Fruit fly (Drosophila melanogaster) whole organism, prepupa: Measurements from ENCODE around the gene tow.
A peak's percentile ranks its signal among the peaks of the same experiment; 100 is the strongest.

Source experiments
- CG10631 ChIP-seq: fragments of 200-800 bp; sonication (Bioruptor generic); optimal IDR thresholded peaks from 2 replicates; lab custom pipeline; 2016; ENCODE audit warnings: missing biosample characterization, missing genetic modification characterization
- CG10669 ChIP-seq: fragments of 200-800 bp; sonication (Bioruptor generic); optimal IDR thresholded peaks from 3 replicates; lab custom pipeline; 2018; ENCODE audit warnings: missing biosample characterization, mild to moderate bottlenecking, missing genetic modification characterization, moderate library complexity
- CG11762 ChIP-seq: fragments of 200-800 bp; sonication (Bioruptor generic); optimal IDR thresholded peaks from 3 replicates; lab custom pipeline; 2016; ENCODE audit warnings: missing biosample characterization, missing genetic modification characterization; ENCODE audit not compliant: insufficient read depth
- CG15336 ChIP-seq: fragments of 200-800 bp; sonication (Bioruptor generic); IDR thresholded peaks from 2 replicates; pipeline ENCODE4 v1.3.6; 2022; ENCODE audit warnings: missing biosample characterization, missing genetic modification characterization
- CG1621 ChIP-seq: fragments of 200-800 bp; sonication (Bioruptor generic); optimal IDR thresholded peaks from 3 replicates; lab custom pipeline; 2018; ENCODE audit warnings: missing biosample characterization, mild to moderate bottlenecking, missing genetic modification characterization
- CG3032 ChIP-seq: fragments of 200-800 bp; optimal IDR thresholded peaks from 2 replicates; lab custom pipeline; 2019; ENCODE audit warnings: missing biosample characterization, mild to moderate bottlenecking, missing genetic modification characterization, moderate library complexity
- CG31627 ChIP-seq: fragments of 200-800 bp; sonication (Bioruptor generic); optimal IDR thresholded peaks from 3 replicates; lab custom pipeline; 2016; ENCODE audit warnings: missing biosample characterization, missing genetic modification characterization
- CG32006 ChIP-seq: fragments of 200-800 bp; sonication (Bioruptor generic); optimal IDR thresholded peaks from 3 replicates; lab custom pipeline; 2017; ENCODE audit warnings: missing biosample characterization, mild to moderate bottlenecking, missing genetic modification characterization
- CG3919 ChIP-seq: fragments of 200-800 bp; sonication (Bioruptor generic); optimal IDR thresholded peaks from 3 replicates; lab custom pipeline; 2016; ENCODE audit warnings: missing biosample characterization, missing genetic modification characterization
- CG4318 ChIP-seq: fragments of 200-800 bp; sonication (Bioruptor generic); optimal IDR thresholded peaks from 3 replicates; lab custom pipeline; 2017; ENCODE audit warnings: missing biosample characterization, mild to moderate bottlenecking, missing genetic modification characterization
- CG6163 ChIP-seq: fragments of 200-800 bp; sonication (Bioruptor generic); IDR thresholded peaks from 3 replicates; pipeline ENCODE4 v1.3.6; 2022; ENCODE audit warnings: missing biosample characterization, missing genetic modification characterization
- CG6276 ChIP-seq: fragments of 200-800 bp; sonication (Bioruptor generic); optimal IDR thresholded peaks from 2 replicates; lab custom pipeline; 2017; ENCODE audit warnings: missing biosample characterization, mild to moderate bottlenecking, missing genetic modification characterization
- CG6792 ChIP-seq: fragments of 200-800 bp; sonication (Bioruptor generic); optimal IDR thresholded peaks from 3 replicates; lab custom pipeline; 2016; ENCODE audit warnings: missing biosample characterization, missing genetic modification characterization
- CG6808 ChIP-seq: fragments of 200-800 bp; sonication (Bioruptor generic); optimal IDR thresholded peaks from 3 replicates; lab custom pipeline; 2017; ENCODE audit warnings: missing biosample characterization, missing genetic modification characterization, mild to moderate bottlenecking, moderate library complexity, missing genetic modification reagents
- CG6854 ChIP-seq: fragments of 200-800 bp; sonication (Bioruptor generic); optimal IDR thresholded peaks from 2 replicates; lab custom pipeline; 2017; ENCODE audit warnings: missing biosample characterization, mild to moderate bottlenecking, missing genetic modification characterization
- CG7368 ChIP-seq: fragments of 200-800 bp; sonication (Bioruptor generic); optimal IDR thresholded peaks from 3 replicates; lab custom pipeline; 2016; ENCODE audit warnings: missing biosample characterization, missing genetic modification characterization
- CG8119 ChIP-seq: fragments of 200-800 bp; sonication (Bioruptor generic); IDR thresholded peaks from 3 replicates; pipeline ENCODE4 v1.3.6; 2022; ENCODE audit warnings: missing biosample characterization, missing genetic modification characterization
- CG8319 ChIP-seq: fragments of 200-800 bp; sonication (Bioruptor generic); optimal IDR thresholded peaks from 3 replicates; lab custom pipeline; 2016; ENCODE audit warnings: missing biosample characterization, missing genetic modification characterization
- CG8632 ChIP-seq: fragments of 200-800 bp; sonication (Bioruptor generic); optimal IDR thresholded peaks from 3 replicates; lab custom pipeline; 2016; ENCODE audit warnings: missing biosample characterization, missing genetic modification characterization
- Eip75B ChIP-seq: fragments of 200-800 bp; sonication (Bioruptor generic); optimal IDR thresholded peaks from 3 replicates; lab custom pipeline; 2016; ENCODE audit warnings: missing biosample characterization, missing genetic modification characterization
- Ets21C ChIP-seq: fragments of 200-800 bp; sonication (Bioruptor generic); optimal IDR thresholded peaks from 3 replicates; lab custom pipeline; 2016; ENCODE audit warnings: missing biosample characterization, missing genetic modification characterization
- Gug ChIP-seq: fragments of 200-800 bp; sonication (Bioruptor generic); IDR thresholded peaks from 2 replicates; pipeline ENCODE4 v1.3.6; 2022; ENCODE audit warnings: missing biosample characterization, missing genetic modification characterization
- Hr4 ChIP-seq: fragments of 200-800 bp; sonication (Bioruptor generic); optimal IDR thresholded peaks from 3 replicates; lab custom pipeline; 2016; ENCODE audit warnings: missing biosample characterization, missing genetic modification characterization
- Lpt ChIP-seq: fragments of 200-800 bp; sonication (Bioruptor generic); optimal IDR thresholded peaks from 3 replicates; lab custom pipeline; 2016; ENCODE audit warnings: missing biosample characterization, missing genetic modification characterization
- Met ChIP-seq: fragments of 200-800 bp; sonication (Bioruptor generic); optimal IDR thresholded peaks from 3 replicates; lab custom pipeline; 2016; ENCODE audit warnings: missing biosample characterization, missing genetic modification characterization
- OdsH ChIP-seq: fragments of 200-800 bp; sonication (Bioruptor generic); optimal IDR thresholded peaks from 3 replicates; lab custom pipeline; 2016; ENCODE audit warnings: missing biosample characterization, missing genetic modification characterization
- Smox ChIP-seq: fragments of 200-800 bp; sonication (Bioruptor generic); optimal IDR thresholded peaks from 3 replicates; lab custom pipeline; 2016; ENCODE audit warnings: missing biosample characterization, missing genetic modification characterization
- Sox14 ChIP-seq: fragments of 200-800 bp; sonication (Bioruptor generic); optimal IDR thresholded peaks from 3 replicates; lab custom pipeline; 2016; ENCODE audit warnings: missing biosample characterization, missing genetic modification characterization
- Sox15 ChIP-seq: fragments of 200-800 bp; sonication (Bioruptor generic); optimal IDR thresholded peaks from 3 replicates; lab custom pipeline; 2016; ENCODE audit warnings: missing biosample characterization, missing genetic modification characterization
- achi ChIP-seq: fragments of 200-800 bp; sonication (Bioruptor generic); optimal IDR thresholded peaks from 3 replicates; lab custom pipeline; 2016; ENCODE audit warnings: missing biosample characterization, missing genetic modification characterization
- acj6 ChIP-seq: fragments of 200-800 bp; sonication (Bioruptor generic); optimal IDR thresholded peaks from 3 replicates; lab custom pipeline; 2016; ENCODE audit warnings: missing biosample characterization, missing genetic modification characterization
- dsx ChIP-seq: fragments of 200-800 bp; optimal IDR thresholded peaks from 3 replicates; lab custom pipeline; 2019; ENCODE audit warnings: missing biosample characterization, mild to moderate bottlenecking, missing genetic modification characterization, moderate library complexity; ENCODE audit not compliant: poor library complexity, severe bottlenecking
- eg ChIP-seq: fragments of 200-800 bp; sonication (Bioruptor generic); IDR thresholded peaks from 3 replicates; pipeline ENCODE4 v1.3.6; 2022; ENCODE audit warnings: missing biosample characterization, missing genetic modification characterization
- fd59A ChIP-seq: fragments of 200-800 bp; sonication (Bioruptor generic); optimal IDR thresholded peaks from 2 replicates; lab custom pipeline; 2017; ENCODE audit warnings: missing biosample characterization, mild to moderate bottlenecking, missing genetic modification characterization, missing genetic modification reagents
- fd85E ChIP-seq: fragments of 200-800 bp; sonication (Bioruptor generic); optimal IDR thresholded peaks from 3 replicates; lab custom pipeline; 2016; ENCODE audit warnings: missing biosample characterization, missing genetic modification characterization
- fkh ChIP-seq: fragments of 200-800 bp; sonication (Bioruptor generic); optimal IDR thresholded peaks from 3 replicates; lab custom pipeline; 2017; ENCODE audit warnings: missing biosample characterization, mild to moderate bottlenecking, missing genetic modification characterization, moderate library complexity
- lz ChIP-seq: fragments of 200-800 bp; sonication (Bioruptor generic); optimal IDR thresholded peaks from 3 replicates; lab custom pipeline; 2016; ENCODE audit warnings: missing biosample characterization, missing genetic modification characterization
- salr ChIP-seq, 2 experiments: fragments of 200-800 bp; sonication (Bioruptor generic); optimal IDR thresholded peaks; 3 replicates each; lab custom pipeline; 2016 to 2018; ENCODE audit warnings: missing biosample characterization in 2 of 2, missing genetic modification characterization in 2 of 2, mild to moderate bottlenecking in 1 of 2
- spab ChIP-seq: fragments of 200-800 bp; sonication (Bioruptor generic); optimal IDR thresholded peaks from 2 replicates; lab custom pipeline; 2017; ENCODE audit warnings: missing biosample characterization, mild to moderate bottlenecking, missing genetic modification characterization, missing genetic modification reagents
- ss ChIP-seq, 2 experiments: fragments of 200-800 bp; sonication (Bioruptor generic); optimal IDR thresholded peaks; 2 replicates in 1 of 2; 3 replicates in 1 of 2; lab custom pipeline; 2017 to 2018; ENCODE audit warnings: mild to moderate bottlenecking in 2 of 2, missing biosample characterization in 2 of 2, missing genetic modification characterization in 2 of 2, moderate library complexity in 1 of 2
- svp ChIP-seq: fragments of 200-800 bp; sonication (Bioruptor generic); peaks from one replicate; lab custom pipeline; 2016; ENCODE audit warnings: missing biosample characterization, missing genetic modification characterization
- topi ChIP-seq: fragments of 200-800 bp; sonication (Bioruptor generic); optimal IDR thresholded peaks from 3 replicates; lab custom pipeline; 2016; ENCODE audit warnings: missing biosample characterization, missing genetic modification characterization
- vri ChIP-seq: fragments of 200-800 bp; sonication (Bioruptor generic); optimal IDR thresholded peaks from 3 replicates; lab custom pipeline; 2016; ENCODE audit warnings: missing biosample characterization, mild to moderate bottlenecking, missing genetic modification characterization

The tow gene

DNA sequence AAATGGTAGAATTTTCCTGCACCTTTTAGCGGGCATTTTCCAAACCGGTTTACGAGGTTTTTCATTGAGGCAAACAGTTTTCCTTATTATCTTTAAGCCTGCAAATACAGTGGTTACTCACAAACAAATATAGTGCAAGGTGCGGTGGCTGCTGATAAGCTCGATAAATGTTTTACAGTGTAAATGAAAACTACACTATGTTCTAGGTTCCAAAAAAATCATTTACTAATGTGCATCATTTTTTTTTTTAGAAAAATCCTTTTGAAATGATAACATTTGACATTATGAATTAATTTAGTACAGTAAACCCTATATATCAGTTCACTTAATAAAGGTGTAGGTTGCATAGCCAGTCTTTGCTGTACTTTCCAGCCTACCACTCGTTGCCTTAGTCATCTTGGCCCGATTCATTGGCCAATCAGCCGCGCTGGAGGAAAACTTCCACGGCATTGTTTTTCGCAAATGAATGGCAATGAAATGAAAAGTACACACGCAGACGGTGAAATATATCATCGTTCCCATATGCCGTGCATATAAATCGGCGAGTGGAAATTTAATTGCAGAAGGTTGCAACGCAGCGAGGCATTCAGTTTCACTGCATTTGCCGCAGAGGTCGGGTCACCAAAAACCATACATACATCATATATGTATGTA lies 35.5 kb downstream of the tow start (continued):
- TF ChIP-seq OdsH (peak; percentile 50), CG32006 (GFP tag; lab: Kevin White, UChicago) (peak; percentile 74), topi (GFP tag; lab: Kevin White, UChicago) (no peak), salr (GFP tag; optimal IDR thresholded peaks at IDR 0.05; lab: Kevin White, UChicago) (peak in 1 of 2 experiments; percentile 22), CG8319 (GFP tag; lab: Kevin White, UChicago) (no peak), lz (GFP tag; lab: Kevin White, UChicago) (peak; percentile 28), Sox14 (GFP tag; lab: Kevin White, UChicago) (peak; percentile 5), Met (GFP tag; lab: Kevin White, UChicago) (peak; percentile 37), acj6 (peak; percentile 36), achi (GFP tag; lab: Kevin White, UChicago) (peak; percentile 19), Eip75B (GFP tag; lab: Kevin White, UChicago) (no peak), CG3032 (tag; lab: Kevin White, UChicago) (no peak), CG8632 (GFP tag; lab: Kevin White, UChicago) (peak; percentile 42), CG6163 (GFP tag; lab: Robert Waterston, UW) (0 out of 3 replicates have a peak, but pooled peaks have one; percentile 37), CG6792 (GFP tag; lab: Kevin White, UChicago) (peak; percentile 7), eg (GFP tag; lab: Robert Waterston, UW) (peak; percentile 73), Smox (peak; percentile 37), fd59A (no peak)

DNA sequence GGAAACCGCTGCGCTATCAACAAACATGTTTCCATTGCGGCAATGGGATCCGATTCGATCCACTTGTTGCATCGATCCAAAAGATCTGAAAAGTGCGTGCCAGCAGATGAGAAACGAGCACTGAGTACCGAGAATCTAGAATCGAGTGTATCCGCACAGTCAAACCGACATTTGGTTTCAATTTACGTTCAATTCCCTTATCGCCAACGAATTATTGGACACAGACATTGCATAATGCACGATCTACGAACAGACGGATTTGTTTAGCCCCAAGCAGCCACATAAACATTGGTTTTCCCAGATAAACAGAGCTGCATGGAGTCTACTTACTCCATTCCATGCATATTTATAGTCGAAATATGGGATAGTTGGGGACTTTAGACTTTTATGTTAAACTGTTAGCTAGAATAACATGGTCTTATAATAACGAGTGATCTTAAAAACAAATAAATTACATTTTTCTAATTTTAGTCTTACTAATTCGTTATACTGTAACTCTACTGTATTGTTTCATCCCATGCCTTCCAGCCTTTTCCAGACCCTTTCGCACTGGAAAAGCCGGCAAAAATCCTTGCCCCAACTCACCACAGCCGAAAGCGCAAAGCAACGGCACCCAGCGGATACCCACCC lies 36.2 kb downstream of the tow start:
- TF ChIP-seq CG15336 (no peak), vri (GFP tag; lab: Kevin White, UChicago) (peak; percentile 29), CG10669 (no peak), CG3032 (tag; lab: Kevin White, UChicago) (no peak), eg (GFP tag; lab: Robert Waterston, UW) (0 out of 3 replicates have a peak, but pooled peaks have one; percentile 24)

DNA sequence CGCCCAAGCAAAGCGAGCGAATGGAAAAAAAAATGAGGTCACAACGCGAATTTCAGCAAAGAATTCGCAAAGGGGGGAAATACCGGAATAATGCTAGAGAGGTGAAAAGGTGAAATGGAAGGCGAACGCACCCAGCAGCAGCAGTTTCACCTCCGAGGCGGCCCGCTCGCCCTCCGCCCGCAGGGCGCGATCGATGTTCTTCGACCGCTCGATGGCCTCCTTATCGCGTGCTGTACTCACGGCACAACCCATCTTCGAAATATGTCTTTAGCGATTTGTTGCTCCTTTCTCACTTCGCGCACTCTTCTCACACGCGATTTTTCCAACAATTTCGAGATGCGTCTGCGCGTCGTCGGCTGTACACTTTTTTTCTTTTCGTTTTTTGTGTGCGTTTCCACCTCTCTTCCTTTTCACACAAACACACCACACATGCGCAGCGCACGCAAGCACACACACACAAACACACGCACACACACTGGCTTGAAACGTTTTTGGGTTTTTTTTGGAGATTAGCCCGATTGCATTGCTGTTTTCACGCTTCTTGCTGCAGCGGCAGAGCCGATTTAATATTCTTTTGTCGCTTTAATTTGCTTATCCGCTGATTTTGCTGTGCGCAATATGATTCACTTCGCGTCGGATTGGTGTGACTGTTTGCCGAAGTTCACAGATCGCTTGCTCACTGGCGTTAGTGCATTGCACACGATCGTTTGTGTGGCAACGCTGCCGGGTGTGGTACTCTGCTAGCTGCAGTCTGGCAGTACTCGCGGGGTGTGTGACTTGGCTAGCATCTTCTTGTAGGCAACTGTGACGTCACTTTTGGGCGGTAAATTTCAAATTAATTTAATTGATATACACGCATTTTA lies 37.0 kb downstream of the tow start, which contains the start of gene Galphai:
Gene Galphai (minus strand): TSS at position 658 of the 863 bp plus-strand sequence.
- TF ChIP-seq Gug (GFP tag; lab: Robert Waterston, UW) (no peak), OdsH (no peak), dsx (peak; percentile 59), acj6 (no peak), Ets21C (GFP tag; lab: Kevin White, UChicago) (no peak), vri (GFP tag; lab: Kevin White, UChicago) (peak; percentile 46), Sox15 (GFP tag; lab: Kevin White, UChicago) (no peak), CG10631 (GFP tag; lab: Kevin White, UChicago) (no peak), CG4318 (GFP tag; lab: Kevin White, UChicago) (no peak), svp (GFP tag; lab: Kevin White, UChicago) (peak; percentile 90), Lpt (no peak), Sox14 (GFP tag; lab: Kevin White, UChicago) (peak; percentile 67), spab (GFP tag; lab: Kevin White, UChicago) (no peak), fkh (GFP tag; lab: Kevin White, UChicago) (no peak), CG31627 (GFP tag; lab: Kevin White, UChicago) (no peak), CG6854 (GFP tag; lab: Kevin White, UChicago) (peak; percentile 56), salr (GFP tag; optimal IDR thresholded peaks at IDR 0.05; lab: Kevin White, UChicago) (no peak), fd85E (GFP tag; lab: Kevin White, UChicago) (no peak), CG11762 (GFP tag; lab: Kevin White, UChicago) (no peak), Hr4 (GFP tag; lab: Kevin White, UChicago) (no peak), topi (GFP tag; lab: Kevin White, UChicago) (no peak), Eip75B (GFP tag; lab: Kevin White, UChicago) (peak; percentile 37), ss (GFP tag; optimal IDR thresholded peaks at IDR 0.05; lab: Kevin White, UChicago) (peak; percentile 63 to 80), CG1621 (peak; percentile 12), CG3919 (GFP tag; lab: Kevin White, UChicago) (peak; percentile 29), CG6808 (GFP tag; lab: Kevin White, UChicago) (no peak), Smox (no peak), CG6163 (GFP tag; lab: Robert Waterston, UW) (no peak), CG6276 (no peak), CG7368 (GFP tag; lab: Kevin White, UChicago) (no peak), CG8119 (GFP tag; lab: Robert Waterston, UW) (peak; percentile 23; the same call in 1 of the 3 replicates)
